Worm (Caenorhabditis elegans) whole organism, L4 larva: ENCODE data around the gene F47C12.13.

Experiments used
- D1046.2 ChIP-seq: fragments of 200-800 bp; sonication (Bioruptor generic); IDR thresholded peaks from 2 replicates; pipeline ENCODE4 v1.3.6; 2022; ENCODE audit warnings: missing genetic modification characterization, missing compliant biosample characterization
- F10B5.3 ChIP-seq: sonication (generic microtip); optimal IDR thresholded peaks from 2 replicates; lab custom pipeline; 2016; ENCODE audit warnings: mild to moderate bottlenecking, missing genetic modification characterization, missing compliant biosample characterization
- Y5F2A.4 ChIP-seq: fragments of 200-800 bp; sonication (Bioruptor generic); optimal IDR thresholded peaks from 2 replicates; lab custom pipeline; 2018; ENCODE audit warnings: mild to moderate bottlenecking, missing genetic modification characterization, missing compliant biosample characterization
- ZK546.5 ChIP-seq, 2 experiments: sonication (generic microtip); optimal IDR thresholded peaks; 2 replicates each; lab custom pipeline; 2017; ENCODE audit warnings: missing biosample characterization in 2 of 2, missing genetic modification characterization in 2 of 2
- aha-1 ChIP-seq: fragments of 150-350 bp; peaks from one replicate; lab custom pipeline; 2014; ENCODE audit warnings: missing biosample characterization, missing genetic modification characterization
- aly-2 ChIP-seq: sonication (generic microtip); optimal IDR thresholded peaks from 2 replicates; lab custom pipeline; 2018; ENCODE audit warnings: missing biosample characterization, missing genetic modification characterization
- ceh-20 ChIP-seq: fragments of 200-800 bp; sonication (Bioruptor generic); IDR thresholded peaks from 2 replicates; pipeline ENCODE4 v1.3.6; 2022; ENCODE audit warnings: missing genetic modification reagents, missing genetic modification characterization, missing compliant biosample characterization
- ceh-28 ChIP-seq: fragments of 150-350 bp; optimal IDR thresholded peaks from 2 replicates; lab custom pipeline; 2014; ENCODE audit warnings: missing biosample characterization, missing genetic modification reagents, missing genetic modification characterization
- ces-1 ChIP-seq: fragments of 150-350 bp; sonication (generic microtip); optimal IDR thresholded peaks from 4 replicates; lab custom pipeline; 2014; ENCODE audit warnings: missing biosample characterization, missing genetic modification reagents, missing genetic modification characterization
- ctbp-1 ChIP-seq: fragments of 200-800 bp; sonication (Bioruptor generic); IDR thresholded peaks from 2 replicates; pipeline ENCODE4 v1.3.6; 2022; ENCODE audit warnings: missing genetic modification reagents, missing genetic modification characterization, missing compliant biosample characterization
- daf-16 ChIP-seq, 3 experiments: sonication (generic microtip); optimal IDR thresholded peaks; 2 replicates each; lab custom pipeline; 2016 to 2017; ENCODE audit warnings: missing genetic modification characterization in 3 of 3, missing genetic modification reagents in 3 of 3, mild to moderate bottlenecking in 2 of 3, missing compliant biosample characterization in 2 of 3, missing biosample characterization in 1 of 3, moderate library complexity in 1 of 3
- daf-8 ChIP-seq: fragments of 200-800 bp; sonication (Bioruptor generic); IDR thresholded peaks from 2 replicates; pipeline ENCODE4 v1.3.6; 2022; ENCODE audit warnings: missing genetic modification characterization, missing compliant biosample characterization
- duxl-1 ChIP-seq: sonication (generic microtip); optimal IDR thresholded peaks from 2 replicates; lab custom pipeline; 2016; ENCODE audit warnings: mild to moderate bottlenecking, missing genetic modification characterization, moderate library complexity, missing compliant biosample characterization; ENCODE audit not compliant: poor library complexity
- dve-1 ChIP-seq: sonication (generic microtip); optimal IDR thresholded peaks from 2 replicates; lab custom pipeline; 2017; ENCODE audit warnings: antibody characterized with exemption, mild to moderate bottlenecking, missing genetic modification characterization, missing compliant biosample characterization; ENCODE audit not compliant: insufficient read depth
- egl-27 ChIP-seq: sonication (generic microtip); optimal IDR thresholded peaks from 3 replicates; lab custom pipeline; 2017; ENCODE audit warnings: missing biosample characterization, missing genetic modification reagents, missing genetic modification characterization
- fkh-10 ChIP-seq: fragments of 150-350 bp; optimal IDR thresholded peaks from 2 replicates; lab custom pipeline; 2014; ENCODE audit warnings: missing biosample characterization, missing genetic modification reagents, missing genetic modification characterization
- hlh-11 ChIP-seq: fragments of 200-800 bp; sonication (Bioruptor generic); optimal IDR thresholded peaks from 2 replicates; lab custom pipeline; 2018; ENCODE audit warnings: mild to moderate bottlenecking, missing genetic modification characterization, missing compliant biosample characterization
- hmg-1.1 ChIP-seq: fragments of 200-800 bp; sonication (Bioruptor generic); IDR thresholded peaks from 2 replicates; pipeline ENCODE4 v1.3.6; 2022; ENCODE audit warnings: missing genetic modification reagents, missing genetic modification characterization, missing compliant biosample characterization
- lin-38 ChIP-seq: fragments of 200-800 bp; sonication (Bioruptor generic); IDR thresholded peaks from 2 replicates; pipeline ENCODE4 v1.3.6; 2022; ENCODE audit warnings: missing genetic modification reagents, missing genetic modification characterization, missing compliant biosample characterization
- lsy-2 ChIP-seq, 2 experiments: fragments of 150-350 bp in 1 of 2; sonication (generic microtip) in 1 of 2; optimal IDR thresholded peaks; 2 replicates each; lab custom pipeline; 2014 to 2017; ENCODE audit warnings: missing biosample characterization in 2 of 2, missing genetic modification characterization in 2 of 2
- madf-9 ChIP-seq: fragments of 200-800 bp; sonication (Bioruptor generic); conservative IDR thresholded peaks from 2 replicates; pipeline ENCODE4 v1.3.6; 2022; ENCODE audit warnings: missing genetic modification reagents, missing genetic modification characterization, missing compliant biosample characterization
- mdl-1 ChIP-seq, 2 experiments: fragments of 150-350 bp in 1 of 2; sonication (generic microtip) in 1 of 2; optimal IDR thresholded peaks; 2 replicates each; lab custom pipeline; 2014 to 2017; ENCODE audit warnings: missing biosample characterization in 2 of 2, missing genetic modification characterization in 2 of 2
- mep-1 ChIP-seq: fragments of 150-350 bp; sonication (generic microtip); optimal IDR thresholded peaks from 3 replicates; lab custom pipeline; 2014; ENCODE audit warnings: missing biosample characterization, missing genetic modification characterization
- mes-2 ChIP-seq: sonication (generic microtip); optimal IDR thresholded peaks from 2 replicates; lab custom pipeline; 2016; ENCODE audit warnings: missing genotype, mild to moderate bottlenecking, missing genetic modification characterization, missing compliant biosample characterization; ENCODE audit not compliant: poor library complexity, severe bottlenecking
- nhr-237 ChIP-seq: sonication (generic microtip); optimal IDR thresholded peaks from 2 replicates; lab custom pipeline; 2017; ENCODE audit warnings: missing biosample characterization, missing genetic modification characterization
- nhr-28 ChIP-seq: fragments of 150-350 bp; optimal IDR thresholded peaks from 2 replicates; lab custom pipeline; 2014; ENCODE audit warnings: missing biosample characterization, missing genetic modification characterization
- nhr-42 ChIP-seq: fragments of 200-800 bp; sonication (Bioruptor generic); IDR thresholded peaks from 2 replicates; pipeline ENCODE4 v1.3.6; 2022; ENCODE audit warnings: missing genetic modification characterization, missing compliant biosample characterization
- nhr-48 ChIP-seq: sonication (generic microtip); optimal IDR thresholded peaks from 2 replicates; lab custom pipeline; 2016; ENCODE audit warnings: mild to moderate bottlenecking, missing genetic modification characterization, missing compliant biosample characterization
- nhr-6 ChIP-seq: fragments of 150-350 bp; optimal IDR thresholded peaks from 2 replicates; lab custom pipeline; 2014; ENCODE audit warnings: missing biosample characterization, missing genetic modification characterization
- nhr-77 ChIP-seq: fragments of 150-350 bp; optimal IDR thresholded peaks from 2 replicates; lab custom pipeline; 2014; ENCODE audit warnings: missing biosample characterization, missing genetic modification characterization
- pha-4 ChIP-seq, 2 experiments: fragments of 150-350 bp in 1 of 2; fragments of 200-800 bp in 1 of 2; sonication (Bioruptor generic) in 1 of 2; IDR thresholded peaks in 1 of 2; optimal IDR thresholded peaks in 1 of 2; 2 replicates each; pipeline versions ENCODE4 v1.3.6 to Lab custom; 2014 to 2022; ENCODE audit warnings: missing genetic modification characterization in 2 of 2, missing genetic modification reagents in 2 of 2, missing biosample characterization in 1 of 2, missing compliant biosample characterization in 1 of 2
- sdz-12 ChIP-seq: fragments of 200-800 bp; sonication (Bioruptor generic); optimal IDR thresholded peaks from 2 replicates; lab custom pipeline; 2018; ENCODE audit warnings: mild to moderate bottlenecking, missing genetic modification characterization, missing compliant biosample characterization
- set-16 ChIP-seq: fragments of 200-800 bp; sonication (Bioruptor generic); IDR thresholded peaks from 2 replicates; pipeline ENCODE4 v1.3.6; 2022; ENCODE audit warnings: missing genetic modification reagents, missing genetic modification characterization, missing compliant biosample characterization
- snpc-1.2 ChIP-seq: fragments of 200-800 bp; sonication (Bioruptor generic); IDR thresholded peaks from 2 replicates; pipeline ENCODE4 v1.3.6; 2022; ENCODE audit warnings: missing genetic modification reagents, missing genetic modification characterization, missing compliant biosample characterization
- snpc-4 ChIP-seq: fragments of 150-350 bp; optimal IDR thresholded peaks from 2 replicates; lab custom pipeline; 2014; ENCODE audit warnings: missing biosample characterization, missing genetic modification characterization
- spr-3 ChIP-seq: fragments of 200-800 bp; sonication (Bioruptor generic); optimal IDR thresholded peaks from 2 replicates; lab custom pipeline; 2018; ENCODE audit warnings: mild to moderate bottlenecking, missing genetic modification characterization, missing compliant biosample characterization
- tag-97 ChIP-seq: fragments of 200-800 bp; sonication (Bioruptor generic); IDR thresholded peaks from 2 replicates; pipeline ENCODE4 v1.3.6; 2022; ENCODE audit warnings: missing genetic modification characterization, missing compliant biosample characterization
- tra-1 ChIP-seq: fragments of 200-800 bp; sonication (Bioruptor generic); IDR thresholded peaks from 2 replicates; pipeline ENCODE4 v1.3.6; 2022; ENCODE audit warnings: missing genetic modification reagents, missing genetic modification characterization, missing compliant biosample characterization
- unc-62 ChIP-seq, 3 experiments: fragments of 150-350 bp in 1 of 3; sonication (generic microtip); optimal IDR thresholded peaks in 2 of 3; peaks in 1 of 3; 1 replicate in 1 of 3; 2 replicates in 2 of 3; lab custom pipeline; 2014 to 2017; ENCODE audit warnings: missing biosample characterization in 3 of 3, missing genetic modification characterization in 3 of 3, missing genetic modification reagents in 3 of 3, missing genotype in 1 of 3
- vab-7 ChIP-seq: fragments of 200-800 bp; sonication (Bioruptor generic); IDR thresholded peaks from 2 replicates; pipeline ENCODE4 v1.3.6; 2022; ENCODE audit warnings: missing genetic modification reagents, missing genetic modification characterization, missing compliant biosample characterization
- zfp-2 ChIP-seq: sonication (generic microtip); optimal IDR thresholded peaks from 2 replicates; lab custom pipeline; 2016; ENCODE audit warnings: mild to moderate bottlenecking, missing genetic modification characterization, missing compliant biosample characterization
- ztf-7 ChIP-seq: fragments of 150-350 bp; optimal IDR thresholded peaks from 2 replicates; lab custom pipeline; 2014; ENCODE audit warnings: missing biosample characterization, missing genetic modification characterization

F47C12.13 gene

ce11 chrIV:4042274-4042673 is 48.1 kb upstream of the F47C12.13 start, which contains the start of gene cdc-73 (continued):
- TF ChIP-seq sdz-12 (GFP tag; lab: Kevin White, UChicago): no peak
- TF ChIP-seq unc-62 (GFP tag; optimal IDR thresholded peaks at IDR 0.05 in 1 of 2; lab: Kevin White, UChicago): no peak
- no peak for TF ChIP-seq unc-62 (tag; optimal IDR thresholded peaks at IDR 0.05; lab: Kevin White, UChicago)
- no peak for TF ChIP-seq ZK546.5 (tag; optimal IDR thresholded peaks at IDR 0.05; lab: Kevin White, UChicago)
- no peak for TF ChIP-seq snpc-1.2
- TF ChIP-seq mep-1 (tag; lab: Kevin White, UChicago): no peak
- TF ChIP-seq nhr-77 (tag; lab: Kevin White, UChicago): no peak
- TF ChIP-seq ces-1 (GFP tag; lab: Kevin White, UChicago): no peak
- TF ChIP-seq, all 104 proteins: peak for 9

- no peak for TF ChIP-seq mep-1 (tag; lab: Kevin White, UChicago)
- TF ChIP-seq set-16 (GFP tag; lab: Robert Waterston, UW): peak; percentile 23; the same call in 1 of the 2 replicates
- peak; percentile 61 for TF ChIP-seq ceh-28 (tag; lab: Kevin White, UChicago)
These were observed 46.8 kb upstream of the F47C12.13 start for ce11 chrIV:4041006-4041405.

ce11 chrIV:4039984-4040383 is 45.8 kb upstream of the F47C12.13 start, which contains the start of gene F35F11.2:
Gene F35F11.2, plus strand, starts transcription at chrIV:4040284.
- TF ChIP-seq aly-2 (tag; lab: Kevin White, UChicago): no peak
- no peak for TF ChIP-seq tra-1 (GFP tag; lab: Robert Waterston, UW)
- no peak for TF ChIP-seq Y5F2A.4 (GFP tag; lab: Kevin White, UChicago)
- TF ChIP-seq nhr-237 (tag; lab: Kevin White, UChicago): no peak
- no peak for TF ChIP-seq pha-4 (GFP tag; IDR thresholded peaks at IDR 0.05; lab: Robert Waterston, UW)
- TF ChIP-seq pha-4 (tag; optimal IDR thresholded peaks at IDR 0.05; lab: Kevin White, UChicago): no peak
- TF ChIP-seq mdl-1 (tag; optimal IDR thresholded peaks at IDR 0.05; lab: Kevin White, UChicago): no peak
- TF ChIP-seq mep-1 (tag; lab: Kevin White, UChicago): no peak
- no peak for TF ChIP-seq D1046.2 (GFP tag; lab: Robert Waterston, UW)
- no peak for TF ChIP-seq ztf-7 (tag; lab: Kevin White, UChicago)
- no peak for TF ChIP-seq sdz-12 (GFP tag; lab: Kevin White, UChicago)
- no peak for TF ChIP-seq mes-2 (tag; lab: Kevin White, UChicago)
- TF ChIP-seq nhr-42 (GFP tag; lab: Robert Waterston, UW): no peak
- no peak for TF ChIP-seq snpc-4 (tag; lab: Kevin White, UChicago)
- TF ChIP-seq lsy-2 (tag; optimal IDR thresholded peaks at IDR 0.05; lab: Kevin White, UChicago): no peak
- TF ChIP-seq tag-97: no peak
- no peak for TF ChIP-seq nhr-77 (tag; lab: Kevin White, UChicago)
- no peak for TF ChIP-seq zfp-2 (tag; lab: Kevin White, UChicago)
- TF ChIP-seq egl-27 (tag; lab: Kevin White, UChicago): no peak
- TF ChIP-seq spr-3: no peak
- TF ChIP-seq duxl-1: no peak

- TF ChIP-seq nhr-48 (tag; lab: Kevin White, UChicago) (peak; percentile 20), nhr-6 (tag; lab: Kevin White, UChicago) (peak; percentile 20), F10B5.3 (tag; lab: Kevin White, UChicago) (no peak), ctbp-1 (peak; percentile 76), mdl-1 (tag; optimal IDR thresholded peaks at IDR 0.05; lab: Kevin White, UChicago) (peak in 1 of 2 experiments; percentile 35), lin-38 (GFP tag; lab: Robert Waterston, UW) (peak; percentile 38; the same call in 1 of the 2 replicates), madf-9 (GFP tag; lab: Robert Waterston, UW) (0 out of 2 replicates have a peak, but pooled peaks have one; percentile 37), aha-1 (tag; lab: Kevin White, UChicago) (peak; percentile 82), daf-16 (GFP tag; optimal IDR thresholded peaks at IDR 0.05; lab: Kevin White, UChicago) (no peak), daf-16 (tag; optimal IDR thresholded peaks at IDR 0.05; lab: Kevin White, UChicago) (peak; percentile 12), fkh-10 (GFP tag; lab: Kevin White, UChicago) (peak; percentile 30), daf-8 (GFP tag; lab: Robert Waterston, UW) (no peak), nhr-237 (tag; lab: Kevin White, UChicago) (no peak), set-16 (GFP tag; lab: Robert Waterston, UW) (peak; percentile 90), vab-7 (no peak), dve-1 (peak; percentile 29), mes-2 (tag; lab: Kevin White, UChicago) (peak; percentile 11), nhr-28 (peak; percentile 9), lsy-2 (tag; optimal IDR thresholded peaks at IDR 0.05; lab: Kevin White, UChicago) (peak in 1 of 2 experiments; percentile 71), ceh-20 (GFP tag; lab: Robert Waterston, UW) (no peak), hlh-11 (peak; percentile 47), tra-1 (GFP tag; lab: Robert Waterston, UW) (0 out of 2 replicates have a peak, but pooled peaks have one; percentile 38), hmg-1.1 (GFP tag; lab: Robert Waterston, UW) (peak; percentile 87), ztf-7 (tag; lab: Kevin White, UChicago) (no peak)
These were observed 40.7 kb upstream of the F47C12.13 start, which contains the start of gene hlh-30 for ce11 chrIV:4034883-4035282. Gene hlh-30, minus strand, starts transcription at chrIV:4034951.
